Fruit fly (Drosophila melanogaster): ENCODE data around the gene CG17928.

CG17928 gene

dm6 chr2L:16818335-16818973 lies 27.1 kb downstream of the CG17928 start:
- TF ChIP-seq Sox102F (GFP tag; optimal IDR thresholded peaks at IDR 0.05) (peak; percentile 62), CG8319 (GFP tag; optimal IDR thresholded peaks at IDR 0.05) (peak; percentile 58), CG8632 (GFP tag; optimal IDR thresholded peaks at IDR 0.05) (peak; percentile 72), net (GFP tag; optimal IDR thresholded peaks at IDR 0.05) (peak; percentile 70), CG3919 (GFP tag; optimal IDR thresholded peaks at IDR 0.05) (no peak), Smox (GFP tag; optimal IDR thresholded peaks at IDR 0.05) (peak; percentile 62), Sox15 (GFP tag; optimal IDR thresholded peaks at IDR 0.05) (peak; percentile 44), lz (GFP tag; optimal IDR thresholded peaks at IDR 0.05) (peak; percentile 57), Lpt (GFP tag; optimal IDR thresholded peaks at IDR 0.05) (peak; percentile 66), CG6808 (GFP tag; optimal IDR thresholded peaks at IDR 0.05) (peak; percentile 42), CG4318 (GFP tag; optimal IDR thresholded peaks at IDR 0.05) (peak; percentile 37), fd59A (GFP tag; optimal IDR thresholded peaks at IDR 0.05) (peak; percentile 61), CG6163 (GFP tag; IDR thresholded peaks at IDR 0.05) (peak; percentile 79), CG34406 (GFP tag; optimal IDR thresholded peaks at IDR 0.05) (peak; percentile 56), achi (GFP tag; optimal IDR thresholded peaks at IDR 0.05) (peak; percentile 73), CG3032 (tag; optimal IDR thresholded peaks at IDR 0.05) (peak; percentile 63), acj6 (GFP tag; optimal IDR thresholded peaks at IDR 0.05) (peak; percentile 77), CG11902 (GFP tag; optimal IDR thresholded peaks at IDR 0.05) (peak; percentile 10), Eip93F (GFP tag; optimal IDR thresholded peaks at IDR 0.05) (no peak), cyc (GFP tag; optimal IDR thresholded peaks at IDR 0.05) (peak; percentile 51), eg (GFP tag; IDR thresholded peaks at IDR 0.05) (no peak; the same call in 1 of the 3 replicates), Hr39 (GFP tag; optimal IDR thresholded peaks at IDR 0.05) (peak; percentile 51), CG6792 (GFP tag; optimal IDR thresholded peaks at IDR 0.05) (peak; percentile 72), CG32006 (GFP tag; optimal IDR thresholded peaks at IDR 0.05) (peak; percentile 82), Hr38 (GFP tag; optimal IDR thresholded peaks at IDR 0.05) (no peak), CG6276 (GFP tag; optimal IDR thresholded peaks at IDR 0.05) (peak; percentile 72), salr (GFP tag; optimal IDR thresholded peaks at IDR 0.05) (peak; percentile 30 to 75), CG11294 (GFP tag; IDR thresholded peaks at IDR 0.05) (peak; percentile 56; the same call in 1 of the 2 replicates), fkh (GFP tag; optimal IDR thresholded peaks at IDR 0.05) (no peak), Ets96B (tag; optimal IDR thresholded peaks at IDR 0.05) (peak; percentile 72), dac (GFP tag; optimal IDR thresholded peaks at IDR 0.05) (no peak), esn (GFP tag; optimal IDR thresholded peaks at IDR 0.05) (peak; percentile 75), CG31627 (GFP tag; optimal IDR thresholded peaks at IDR 0.05) (peak; percentile 49), vri (GFP tag; optimal IDR thresholded peaks at IDR 0.05) (peak; percentile 71), CG16779 (tag; optimal IDR thresholded peaks at IDR 0.05) (no peak), CG9139 (GFP tag; optimal IDR thresholded peaks at IDR 0.05) (peak; percentile 5), fd85E (GFP tag; optimal IDR thresholded peaks at IDR 0.05) (no peak), Eip78C (GFP tag) (peak; percentile 95), Hr4 (GFP tag; optimal IDR thresholded peaks at IDR 0.05) (peak; percentile 80), CG10669 (GFP tag; optimal IDR thresholded peaks at IDR 0.05) (peak; percentile 81), CG15336 (GFP tag; IDR thresholded peaks at IDR 0.05) (peak; percentile 84), CG8119 (GFP tag; IDR thresholded peaks at IDR 0.05) (peak; percentile 79; the same call in 2 of the 3 replicates), CG6854 (GFP tag; optimal IDR thresholded peaks at IDR 0.05) (no peak), topi (GFP tag; optimal IDR thresholded peaks at IDR 0.05) (peak; percentile 63), CG7368 (GFP tag; optimal IDR thresholded peaks at IDR 0.05) (peak; percentile 61), Ets21C (GFP tag; optimal IDR thresholded peaks at IDR 0.05) (peak; percentile 10), CG1621 (tag; optimal IDR thresholded peaks at IDR 0.05) (peak; percentile 59), ss (GFP tag; optimal IDR thresholded peaks at IDR 0.05) (peak; percentile 14 to 47), OdsH (GFP tag; optimal IDR thresholded peaks at IDR 0.05) (peak; percentile 75), Sox14 (GFP tag; optimal IDR thresholded peaks at IDR 0.05) (peak; percentile 76), dsx (GFP tag; optimal IDR thresholded peaks at IDR 0.05; ENCODE audit: poor library complexity, severe bottlenecking) (peak; percentile 59)
